Worm (Caenorhabditis elegans) whole organism, midembryonic: ENCODE measurements around the gene F35C11.6.

Source experiments
- T22C8.4 ChIP-seq: fragments of 200-800 bp; sonication (Bioruptor generic); IDR thresholded peaks from 2 replicates; pipeline ENCODE4 v1.3.6; 2022; ENCODE audit warnings: missing genetic modification characterization, missing compliant biosample characterization
- cog-1 ChIP-seq: sonication (generic microtip); optimal IDR thresholded peaks from 2 replicates; lab custom pipeline; 2016; ENCODE audit warnings: missing genetic modification characterization, missing compliant biosample characterization
- flt-1 ChIP-seq: fragments of 200-800 bp; sonication (Bioruptor generic); IDR thresholded peaks from 2 replicates; pipeline ENCODE4 v1.3.6; 2022; ENCODE audit warnings: missing genetic modification characterization, missing compliant biosample characterization
- klf-2 ChIP-seq: fragments of 200-800 bp; sonication (Bioruptor generic); conservative IDR thresholded peaks from 2 replicates; pipeline ENCODE4 v1.3.6; 2022; ENCODE audit warnings: missing genetic modification reagents, missing genetic modification characterization, missing compliant biosample characterization
- med-1 ChIP-seq: sonication (generic microtip); optimal IDR thresholded peaks from 2 replicates; lab custom pipeline; 2017; ENCODE audit warnings: missing genetic modification characterization, mild to moderate bottlenecking, missing compliant biosample characterization, antibody characterized with exemption, missing genetic modification reagents; ENCODE audit not compliant: insufficient read depth
- ref-1 ChIP-seq: fragments of 200-800 bp; sonication (Bioruptor generic); conservative IDR thresholded peaks from 2 replicates; pipeline ENCODE4 v1.3.6; 2022; ENCODE audit warnings: missing genetic modification reagents, missing genetic modification characterization, missing compliant biosample characterization
- tab-1 ChIP-seq: fragments of 200-800 bp; sonication (Bioruptor generic); IDR thresholded peaks from 2 replicates; pipeline ENCODE4 v1.3.6; 2022; ENCODE audit warnings: missing genetic modification characterization, missing compliant biosample characterization
- ztf-23 ChIP-seq: fragments of 200-800 bp; sonication (Bioruptor generic); IDR thresholded peaks from 2 replicates; pipeline ENCODE4 v1.3.6; 2022; ENCODE audit warnings: missing genetic modification reagents, missing genetic modification characterization, missing compliant biosample characterization
- ztf-29 ChIP-seq: fragments of 200-800 bp; sonication (Bioruptor generic); IDR thresholded peaks from 2 replicates; pipeline ENCODE4 v1.3.6; 2022; ENCODE audit warnings: missing genetic modification reagents, missing genetic modification characterization, missing compliant biosample characterization

F35C11.6 gene

ce11 chrII:8222309-8223065 lies 36.5 kb downstream of the F35C11.6 start, which contains the start of gene dab-1:
TSS of gene dab-1 (plus strand) at chrII:8222386.
- TF ChIP-seq ref-1 (GFP tag; lab: Robert Waterston, UW) (no peak), ztf-29 (GFP tag; lab: Robert Waterston, UW) (no peak), cog-1 (tag; lab: Kevin White, UChicago) (no peak), klf-2 (GFP tag; lab: Robert Waterston, UW) (no peak), med-1 (GFP tag; lab: Kevin White, UChicago) (no peak), flt-1 (GFP tag; lab: Robert Waterston, UW) (no peak), ztf-23 (no peak), tab-1 (no peak), T22C8.4 (GFP tag; lab: Robert Waterston, UW) (no peak)

DNA sequence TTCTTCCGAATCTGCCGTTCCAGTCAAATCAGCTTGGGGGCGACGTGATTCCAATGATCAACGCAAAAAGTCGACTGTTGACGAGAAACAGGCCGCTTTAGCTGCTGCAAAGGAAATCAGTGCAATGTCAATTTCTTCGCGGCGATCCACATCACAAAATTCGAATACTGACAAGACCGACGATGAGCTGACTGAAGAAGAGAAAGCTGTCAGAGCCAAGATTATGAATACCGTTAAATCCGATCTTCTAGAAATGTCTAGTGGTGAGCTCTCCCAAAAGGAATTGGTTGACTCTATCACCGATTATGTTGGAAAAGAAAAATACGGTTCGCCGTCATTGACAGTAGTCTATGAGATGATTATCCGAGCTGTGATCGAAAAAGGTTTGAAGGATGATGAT lies 38.7 kb downstream of the F35C11.6 start:
- TF ChIP-seq tab-1 (no peak), ref-1 (GFP tag; lab: Robert Waterston, UW) (no peak), med-1 (GFP tag; lab: Kevin White, UChicago) (no peak), T22C8.4 (GFP tag; lab: Robert Waterston, UW) (no peak), flt-1 (GFP tag; lab: Robert Waterston, UW) (no peak), ztf-29 (GFP tag; lab: Robert Waterston, UW) (no peak), cog-1 (tag; lab: Kevin White, UChicago) (no peak), klf-2 (GFP tag; lab: Robert Waterston, UW) (no peak), ztf-23 (no peak)

DNA sequence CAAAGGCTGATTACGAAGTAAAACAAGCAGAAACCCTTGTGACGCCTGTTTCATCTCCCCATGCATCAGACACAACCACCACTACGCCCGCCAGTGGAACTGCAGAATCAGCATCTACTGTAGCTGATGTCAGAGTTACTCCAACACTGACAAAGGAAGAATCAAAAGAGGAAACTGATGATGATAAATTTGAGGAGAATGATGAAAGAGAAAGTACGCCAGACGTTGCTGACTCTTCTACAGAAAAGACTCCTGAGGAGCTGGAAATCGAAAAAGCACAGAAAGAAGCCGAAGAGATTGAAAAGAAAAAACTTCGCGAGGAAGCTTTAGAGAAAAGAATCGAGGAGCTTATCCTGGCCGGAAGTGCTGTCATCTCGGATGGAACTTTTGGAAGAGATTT lies 40.7 kb downstream of the F35C11.6 start:
- TF ChIP-seq klf-2 (GFP tag; lab: Robert Waterston, UW), result no peak
- TF ChIP-seq flt-1 (GFP tag; lab: Robert Waterston, UW), result no peak
- no peak for TF ChIP-seq T22C8.4 (GFP tag; lab: Robert Waterston, UW)
- TF ChIP-seq ref-1 (GFP tag; lab: Robert Waterston, UW), result no peak
- TF ChIP-seq ztf-29 (GFP tag; lab: Robert Waterston, UW), result no peak
- TF ChIP-seq ztf-23, result no peak

DNA sequence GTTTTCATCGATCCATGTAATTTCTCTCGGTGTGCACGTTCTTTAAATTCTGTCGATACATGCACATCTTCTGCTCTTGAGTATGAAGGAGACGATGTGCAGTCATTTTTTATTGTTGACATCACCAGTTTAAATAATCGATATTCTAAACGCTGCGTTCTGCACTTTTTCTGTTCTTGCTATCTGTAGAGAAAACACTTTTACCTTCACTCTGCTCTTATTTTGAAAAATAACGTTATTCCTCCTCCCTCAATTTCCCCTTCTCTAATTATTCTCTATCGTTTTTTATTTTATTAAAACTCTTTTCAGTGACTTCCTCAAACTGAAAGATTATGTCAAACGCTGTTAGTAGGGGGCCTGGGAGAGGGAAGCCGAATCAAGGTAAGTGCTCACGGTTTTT lies 42.0 kb downstream of the F35C11.6 start, which contains the start of gene ifg-1:
ifg-1 (plus strand) TSS at position 301 of the 400 bp plus-strand sequence.
- TF ChIP-seq med-1 (GFP tag; lab: Kevin White, UChicago), result no peak
- no peak for TF ChIP-seq flt-1 (GFP tag; lab: Robert Waterston, UW)
- TF ChIP-seq T22C8.4 (GFP tag; lab: Robert Waterston, UW), result no peak

- no peak for TF ChIP-seq cog-1 (tag; lab: Kevin White, UChicago)
- TF ChIP-seq T22C8.4 (GFP tag; lab: Robert Waterston, UW), result peak; percentile 63; the same call in 1 of the 2 replicates
- no peak for TF ChIP-seq tab-1
- no peak for TF ChIP-seq klf-2 (GFP tag; lab: Robert Waterston, UW)
- TF ChIP-seq ztf-29 (GFP tag; lab: Robert Waterston, UW), result no peak
- no peak for TF ChIP-seq flt-1 (GFP tag; lab: Robert Waterston, UW)
Observed at ce11 chrII:8216433-8216832, 42.5 kb downstream of the F35C11.6 start, which contains the start of gene M110.3. TSS of gene M110.3 (minus strand) at chrII:8216616.

- no peak for TF ChIP-seq flt-1 (GFP tag; lab: Robert Waterston, UW)
- no peak for TF ChIP-seq ztf-29 (GFP tag; lab: Robert Waterston, UW)
- TF ChIP-seq klf-2 (GFP tag; lab: Robert Waterston, UW), result no peak
- no peak for TF ChIP-seq cog-1 (tag; lab: Kevin White, UChicago)
- TF ChIP-seq T22C8.4 (GFP tag; lab: Robert Waterston, UW), result no peak
- TF ChIP-seq tab-1, result no peak
- TF ChIP-seq med-1 (GFP tag; lab: Kevin White, UChicago), result no peak
- TF ChIP-seq ztf-23, result no peak
- no peak for TF ChIP-seq ref-1 (GFP tag; lab: Robert Waterston, UW)
Observed at ce11 chrII:8214367-8214766, 44.6 kb downstream of the F35C11.6 start, which contains the start of gene M110.10. TSS of gene M110.10 (minus strand) at chrII:8214467.

- TF ChIP-seq cog-1 (tag; lab: Kevin White, UChicago), result no peak
Observed at ce11 chrII:8212680-8213079, 46.3 kb downstream of the F35C11.6 start, which contains the start of gene twk-3. TSS of gene twk-3 (minus strand) at chrII:8212780.

DNA sequence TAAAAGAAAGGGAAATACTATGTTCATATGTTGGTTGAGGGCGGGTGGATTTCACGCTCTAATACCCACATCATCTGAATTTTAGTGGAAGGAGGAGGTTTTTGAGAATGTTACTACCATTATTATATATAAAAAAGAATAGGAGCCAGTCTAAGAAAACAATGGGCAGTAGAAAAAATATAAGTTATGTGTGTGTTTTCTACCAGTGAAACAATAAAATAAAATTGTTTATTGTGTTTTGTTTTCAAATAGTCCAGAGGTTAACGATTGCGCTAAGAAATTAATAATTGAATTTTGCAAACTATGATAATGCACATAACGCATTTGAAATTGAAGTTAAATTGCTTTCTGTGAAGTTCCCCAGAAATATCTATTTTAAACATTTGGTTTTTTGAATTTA lies 49.5 kb downstream of the F35C11.6 start, which contains the start of gene M110.8:
M110.8 (minus strand) TSS at position 101 of the 400 bp plus-strand sequence.
- no peak for TF ChIP-seq ztf-23
- TF ChIP-seq med-1 (GFP tag; lab: Kevin White, UChicago), result no peak
- no peak for TF ChIP-seq klf-2 (GFP tag; lab: Robert Waterston, UW)
- TF ChIP-seq ref-1 (GFP tag; lab: Robert Waterston, UW), result no peak
- no peak for TF ChIP-seq cog-1 (tag; lab: Kevin White, UChicago)
